Fruit fly (Drosophila melanogaster) whole organism, embryonic: Measurements from ENCODE around the gene rhea.

ENCODE experiments used
- HLH3B ChIP-seq: fragments of 200-800 bp; sonication (Bioruptor generic); IDR thresholded peaks from 2 replicates; pipeline ENCODE4 v1.3.6; 2022; ENCODE audit warnings: missing biosample characterization, missing genetic modification characterization
- ranshi ChIP-seq: fragments of 200-800 bp; sonication (Bioruptor generic); IDR thresholded peaks from 2 replicates; pipeline ENCODE4 v1.3.6; 2022; ENCODE audit warnings: missing biosample characterization, missing genetic modification characterization

DNA sequence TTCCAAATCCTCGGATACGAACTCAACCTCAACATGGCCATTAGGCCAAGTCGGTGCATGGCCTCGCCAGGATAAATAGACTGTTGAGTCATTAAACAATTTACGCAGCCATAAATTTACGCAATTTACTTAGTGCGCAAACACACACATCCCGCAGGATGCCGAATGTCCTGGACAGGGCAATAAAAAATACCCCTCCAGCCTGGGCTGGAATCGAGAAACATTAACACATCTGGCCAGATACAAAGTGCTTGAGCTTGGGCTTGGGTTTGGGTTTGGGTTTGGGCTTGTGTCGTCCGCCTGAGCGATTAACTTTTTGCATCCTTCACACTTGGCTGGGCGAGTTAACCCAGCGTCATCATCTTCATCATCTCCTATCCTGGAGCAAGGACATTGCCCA is 3.1 kb upstream of the rhea start:
- TF ChIP-seq ranshi (GFP tag; lab: Robert Waterston, UW) (no peak), HLH3B (GFP tag; lab: Robert Waterston, UW) (no peak)
